Fruit fly (Drosophila melanogaster) whole organism, embryonic: Measurements from ENCODE around the gene Alg11.

Source experiments
- CG13424 ChIP-seq: fragments of 200-800 bp; sonication (Bioruptor generic); optimal IDR thresholded peaks from 2 replicates; lab custom pipeline; 2019; ENCODE audit warnings: missing biosample characterization, mild to moderate bottlenecking, missing genetic modification characterization, moderate library complexity
- CG14014 ChIP-seq: fragments of 200-800 bp; sonication (Bioruptor generic); IDR thresholded peaks from 2 replicates; pipeline ENCODE4 v1.3.6; 2022; ENCODE audit warnings: missing biosample characterization, missing genetic modification characterization
- CG17612 ChIP-seq: fragments of 200-800 bp; sonication (Bioruptor generic); IDR thresholded peaks from 2 replicates; pipeline ENCODE4 v1.3.6; 2022; ENCODE audit warnings: missing biosample characterization, missing genetic modification characterization
- CG32532 ChIP-seq: fragments of 200-800 bp; sonication (Bioruptor generic); IDR thresholded peaks from 2 replicates; pipeline ENCODE4 v1.3.6; 2022; ENCODE audit warnings: missing biosample characterization, missing genetic modification characterization
- CG6813 ChIP-seq: fragments of 200-800 bp; sonication (Bioruptor generic); optimal IDR thresholded peaks from 2 replicates; lab custom pipeline; 2017; ENCODE audit warnings: missing biosample characterization, missing genetic modification characterization, mild to moderate bottlenecking, moderate library complexity, missing genetic modification reagents
- CTCF ChIP-seq: fragments of 200-800 bp; sonication (Bioruptor generic); optimal IDR thresholded peaks from 2 replicates; lab custom pipeline; 2017; ENCODE audit warnings: missing biosample characterization, mild to moderate bottlenecking, missing genetic modification characterization, moderate library complexity
- HmgD ChIP-seq: fragments of 200-800 bp; sonication (Bioruptor generic); optimal IDR thresholded peaks from 3 replicates; lab custom pipeline; 2016; ENCODE audit warnings: missing biosample characterization, missing genetic modification characterization
- HmgZ ChIP-seq: fragments of 200-800 bp; sonication (Bioruptor generic); optimal IDR thresholded peaks from 2 replicates; lab custom pipeline; 2018; ENCODE audit warnings: missing biosample characterization, mild to moderate bottlenecking, missing genetic modification characterization
- Sin3A ChIP-seq: fragments of >200 bp; optimal IDR thresholded peaks from 2 replicates; lab custom pipeline; 2018
- gsb ChIP-seq: fragments of 200-800 bp; sonication (Bioruptor generic); IDR thresholded peaks from 2 replicates; pipeline ENCODE4 v1.3.6; 2022; ENCODE audit warnings: missing biosample characterization, missing genetic modification characterization

dm6 chr3L:21594408-21594807 lies 31.2 kb upstream of the Alg11 start:
- TF ChIP-seq CG14014 (GFP tag; lab: Robert Waterston, UW) = no peak
- no peak for TF ChIP-seq CG13424 (tag; lab: Kevin White, UChicago)
- TF ChIP-seq gsb (GFP tag; lab: Robert Waterston, UW) = no peak
- no peak for TF ChIP-seq Sin3A (lab: Kevin White, UChicago)
- TF ChIP-seq HmgZ = no peak
- no peak for TF ChIP-seq CG6813 (GFP tag; lab: Kevin White, UChicago)
- no peak for TF ChIP-seq CTCF (GFP tag; lab: Kevin White, UChicago)
- no peak for TF ChIP-seq CG17612 (GFP tag; lab: Robert Waterston, UW)
- TF ChIP-seq CG32532 (GFP tag; lab: Robert Waterston, UW) = no peak
- no peak for TF ChIP-seq HmgD (GFP tag; lab: Kevin White, UChicago)
